Worm (Caenorhabditis elegans) whole organism, mixed stage, embryonic: ENCODE data around the gene dnj-3.

Experiments
- M03D4.4 ChIP-seq: sonication (generic microtip); optimal IDR thresholded peaks from 2 replicates; lab custom pipeline; 2017; ENCODE audit warnings: mild to moderate bottlenecking, missing genetic modification characterization, missing compliant biosample characterization
- bed-3 ChIP-seq: fragments of 200-800 bp; sonication (Bioruptor generic); optimal IDR thresholded peaks from 3 replicates; lab custom pipeline; 2018; ENCODE audit warnings: mild to moderate bottlenecking, missing genetic modification characterization, moderate library complexity, missing compliant biosample characterization
- ceh-39 ChIP-seq: fragments of 150-350 bp; optimal IDR thresholded peaks from 2 replicates; lab custom pipeline; 2014; ENCODE audit warnings: missing biosample characterization, missing genetic modification characterization
- ceh-43 ChIP-seq: fragments of 200-800 bp; sonication (Bioruptor generic); optimal IDR thresholded peaks from 2 replicates; lab custom pipeline; 2018; ENCODE audit warnings: mild to moderate bottlenecking, missing genetic modification characterization, moderate library complexity, missing compliant biosample characterization
- ceh-83 ChIP-seq: fragments of 200-800 bp; sonication (Bioruptor generic); optimal IDR thresholded peaks from 2 replicates; lab custom pipeline; 2018; ENCODE audit warnings: mild to moderate bottlenecking, missing genetic modification characterization, missing compliant biosample characterization
- ces-1 ChIP-seq: fragments of 150-350 bp; optimal IDR thresholded peaks from 2 replicates; lab custom pipeline; 2014; ENCODE audit warnings: missing biosample characterization, missing genetic modification reagents, missing genetic modification characterization
- cnd-1 ChIP-seq: fragments of 200-800 bp; sonication (Bioruptor generic); optimal IDR thresholded peaks from 2 replicates; lab custom pipeline; 2018; ENCODE audit warnings: mild to moderate bottlenecking, missing genetic modification characterization, missing compliant biosample characterization
- drap-1 ChIP-seq: fragments of 200-800 bp; sonication (Bioruptor generic); optimal IDR thresholded peaks from 3 replicates; lab custom pipeline; 2018; ENCODE audit warnings: mild to moderate bottlenecking, missing genetic modification characterization, missing compliant biosample characterization
- elt-1 ChIP-seq: sonication (generic microtip); optimal IDR thresholded peaks from 2 replicates; lab custom pipeline; 2017; ENCODE audit warnings: missing genetic modification characterization, mild to moderate bottlenecking, missing compliant biosample characterization, antibody characterized with exemption, moderate library complexity, borderline replicate concordance; ENCODE audit not compliant: insufficient read depth
- flh-1 ChIP-seq: fragments of 200-800 bp; sonication (Bioruptor generic); optimal IDR thresholded peaks from 2 replicates; lab custom pipeline; 2018; ENCODE audit warnings: mild to moderate bottlenecking, missing genetic modification characterization, moderate library complexity, missing compliant biosample characterization
- ham-2 ChIP-seq: fragments of 200-800 bp; sonication (Bioruptor generic); optimal IDR thresholded peaks from 2 replicates; lab custom pipeline; 2018; ENCODE audit warnings: mild to moderate bottlenecking, missing genetic modification characterization, missing compliant biosample characterization
- hlh-1 ChIP-seq: fragments of 150-350 bp; optimal IDR thresholded peaks from 2 replicates; lab custom pipeline; 2014; ENCODE audit warnings: missing biosample characterization, missing genetic modification reagents, missing genetic modification characterization
- lin-13 ChIP-seq: fragments of 150-350 bp; optimal IDR thresholded peaks from 2 replicates; lab custom pipeline; 2014; ENCODE audit warnings: missing biosample characterization, missing genetic modification characterization
- lin-32 ChIP-seq: fragments of 200-800 bp; sonication (Bioruptor generic); optimal IDR thresholded peaks from 2 replicates; lab custom pipeline; 2018; ENCODE audit warnings: mild to moderate bottlenecking, missing genetic modification characterization, missing compliant biosample characterization
- lsy-2 ChIP-seq: fragments of 150-350 bp; optimal IDR thresholded peaks from 2 replicates; lab custom pipeline; 2014; ENCODE audit warnings: missing biosample characterization, missing genetic modification characterization
- mab-5 ChIP-seq: fragments of 150-350 bp; optimal IDR thresholded peaks from 2 replicates; lab custom pipeline; 2014; ENCODE audit warnings: missing biosample characterization, missing genetic modification characterization
- mep-1 ChIP-seq: fragments of 150-350 bp; optimal IDR thresholded peaks from 2 replicates; lab custom pipeline; 2017; ENCODE audit warnings: missing biosample characterization, missing genetic modification reagents, missing genetic modification characterization, inconsistent platforms
- mls-2 ChIP-seq: sonication (generic microtip); optimal IDR thresholded peaks from 2 replicates; lab custom pipeline; 2016; ENCODE audit warnings: mild to moderate bottlenecking, missing genetic modification characterization, moderate library complexity, missing compliant biosample characterization
- nhr-12 ChIP-seq: fragments of 150-350 bp; optimal IDR thresholded peaks from 2 replicates; lab custom pipeline; 2014; ENCODE audit warnings: missing biosample characterization, missing genetic modification characterization
- nhr-2 ChIP-seq: fragments of 150-350 bp; optimal IDR thresholded peaks from 2 replicates; lab custom pipeline; 2014; ENCODE audit warnings: missing biosample characterization, missing genetic modification characterization
- nhr-237 ChIP-seq: fragments of 150-350 bp; optimal IDR thresholded peaks from 2 replicates; lab custom pipeline; 2014; ENCODE audit warnings: missing biosample characterization, missing genetic modification characterization
- nhr-28 ChIP-seq: fragments of 150-350 bp; optimal IDR thresholded peaks from 2 replicates; lab custom pipeline; 2014; ENCODE audit warnings: missing biosample characterization, missing genetic modification characterization
- pha-4 ChIP-seq: fragments of 150-350 bp; optimal IDR thresholded peaks from 2 replicates; lab custom pipeline; 2018; ENCODE audit warnings: missing biosample characterization, missing genetic modification reagents, missing genetic modification characterization
- sem-2 ChIP-seq: fragments of 200-800 bp; sonication (Bioruptor generic); optimal IDR thresholded peaks from 2 replicates; lab custom pipeline; 2018; ENCODE audit warnings: mild to moderate bottlenecking, missing genetic modification characterization, missing compliant biosample characterization
- snpc-4 ChIP-seq: fragments of 150-350 bp; optimal IDR thresholded peaks from 2 replicates; lab custom pipeline; 2014; ENCODE audit warnings: missing biosample characterization, missing genetic modification characterization
- sptf-1 ChIP-seq: sonication (generic microtip); optimal IDR thresholded peaks from 2 replicates; lab custom pipeline; 2017; ENCODE audit warnings: mild to moderate bottlenecking, missing genetic modification characterization, moderate library complexity, missing compliant biosample characterization
- tbx-8 ChIP-seq: fragments of 200-800 bp; sonication (Bioruptor generic); optimal IDR thresholded peaks from 2 replicates; lab custom pipeline; 2018; ENCODE audit warnings: mild to moderate bottlenecking, missing genetic modification characterization, moderate library complexity, missing compliant biosample characterization
- unc-120 ChIP-seq: sonication (generic microtip); optimal IDR thresholded peaks from 2 replicates; lab custom pipeline; 2017; ENCODE audit warnings: missing genetic modification characterization, missing compliant biosample characterization; ENCODE audit not compliant: poor library complexity, severe bottlenecking
- unc-62 ChIP-seq: fragments of 150-350 bp; optimal IDR thresholded peaks from 2 replicates; lab custom pipeline; 2014; ENCODE audit warnings: missing biosample characterization, missing genetic modification reagents, missing genetic modification characterization
- zip-8 ChIP-seq: fragments of 150-350 bp; optimal IDR thresholded peaks from 2 replicates; lab custom pipeline; 2014; ENCODE audit warnings: missing biosample characterization, missing genetic modification characterization
- ztf-11 ChIP-seq: fragments of 150-350 bp; optimal IDR thresholded peaks from 2 replicates; lab custom pipeline; 2014; ENCODE audit warnings: missing biosample characterization, missing genetic modification characterization

The dnj-3 gene

DNA sequence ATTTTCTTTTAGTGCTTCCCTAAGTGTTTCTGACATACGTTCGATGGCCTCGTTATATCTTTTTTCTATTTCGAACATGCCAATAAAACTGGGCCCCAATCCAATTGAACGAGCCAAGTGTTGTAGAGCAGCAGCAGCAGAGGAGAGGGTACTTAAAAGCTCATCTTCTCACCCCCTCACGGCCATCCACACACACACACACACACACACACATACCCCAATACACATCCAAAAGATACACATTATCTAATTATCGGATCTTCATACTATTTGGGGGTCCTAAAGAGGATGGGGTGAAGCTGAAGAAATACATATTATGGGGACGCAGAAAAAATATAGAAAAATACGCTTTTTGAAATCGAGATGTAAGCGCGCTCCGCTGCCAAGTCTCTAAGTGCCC, 4.3 kb downstream of the dnj-3 start:
- TF ChIP-seq elt-1 (tag; lab: Kevin White, UChicago) (peak; percentile 36), ces-1 (GFP tag; lab: Kevin White, UChicago) (peak; percentile 95), lsy-2 (tag; lab: Kevin White, UChicago) (no peak), drap-1 (GFP tag; lab: Kevin White, UChicago) (peak; percentile 70)

DNA sequence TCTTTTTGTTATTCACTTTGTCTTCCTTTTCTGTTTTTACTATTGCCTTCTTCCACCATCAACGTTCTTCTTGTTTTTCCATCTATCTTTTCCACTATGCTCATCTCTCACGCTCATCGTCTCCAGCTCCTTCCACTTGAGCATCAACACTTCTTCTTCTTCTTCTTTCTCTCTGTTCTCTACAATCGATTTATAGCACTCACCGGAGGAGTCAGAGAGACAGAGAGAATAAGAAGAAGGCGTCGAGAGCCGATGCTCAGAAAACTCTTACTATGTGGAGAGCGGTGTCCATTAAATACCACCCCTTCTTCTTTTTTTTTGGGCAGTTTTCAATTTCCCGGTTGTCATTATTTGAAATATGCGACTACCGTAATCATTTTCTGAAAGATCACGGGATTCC, 6.4 kb downstream of the dnj-3 start:
- TF ChIP-seq nhr-12 (tag; lab: Kevin White, UChicago) (no peak), ces-1 (GFP tag; lab: Kevin White, UChicago) (peak; percentile 60)

DNA sequence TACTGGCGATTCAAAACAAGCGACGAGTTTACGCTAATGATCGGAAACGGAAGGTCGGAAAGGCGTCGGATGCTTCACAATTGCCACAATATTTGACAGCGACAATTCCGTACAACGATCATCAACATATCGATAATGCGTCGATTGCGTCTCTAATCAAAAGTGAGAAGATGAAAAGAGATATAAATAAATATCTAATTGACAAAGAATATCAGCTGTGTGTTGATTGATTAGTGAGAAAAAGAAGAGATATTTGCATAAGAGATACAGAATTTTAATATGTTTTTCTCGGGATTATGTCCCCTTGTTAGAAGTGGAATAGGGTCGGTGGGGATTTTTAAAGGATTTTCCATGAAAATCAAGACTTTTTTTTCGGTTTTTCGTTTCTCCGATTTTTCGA, 10.1 kb downstream of the dnj-3 start:
- TF ChIP-seq unc-62 (GFP tag; lab: Kevin White, UChicago) (peak; percentile 82), mab-5 (tag; lab: Kevin White, UChicago) (peak; percentile 16), nhr-28 (tag; lab: Kevin White, UChicago) (no peak), unc-120 (tag; lab: Kevin White, UChicago) (peak; percentile 19)

DNA sequence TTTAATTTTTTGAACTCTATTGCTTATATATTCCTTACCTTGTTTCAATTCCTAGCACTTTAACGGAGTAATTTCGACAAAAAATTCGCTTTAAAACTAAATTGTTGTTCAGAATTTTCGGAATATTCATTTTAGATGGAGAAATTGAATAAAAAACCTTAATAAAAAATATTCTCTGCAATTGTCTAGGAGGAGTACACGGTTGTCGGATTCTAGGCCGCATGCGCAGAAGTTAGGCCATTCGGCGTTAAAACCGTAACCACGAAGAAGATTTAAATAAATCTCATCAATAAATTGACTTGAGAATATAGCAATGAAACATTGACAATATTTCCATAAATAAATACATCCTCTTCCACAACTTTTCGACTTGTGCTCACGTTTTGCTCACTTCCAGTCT, 13.8 kb downstream of the dnj-3 start, which contains the start of the genes C01G10.10 and C01G10.9:
C01G10.10 (minus strand) TSS at position 151 of the 400 bp plus-strand sequence.
C01G10.9 (plus strand) TSS at position 240 of the 400 bp plus-strand sequence.
- TF ChIP-seq tbx-8 (GFP tag; lab: Kevin White, UChicago) (no peak), drap-1 (GFP tag; lab: Kevin White, UChicago) (peak; percentile 37), ces-1 (GFP tag; lab: Kevin White, UChicago) (peak; percentile 8), lsy-2 (tag; lab: Kevin White, UChicago) (peak; percentile 41), mep-1 (tag; lab: Kevin White, UChicago) (no peak), cnd-1 (peak; percentile 3)

DNA sequence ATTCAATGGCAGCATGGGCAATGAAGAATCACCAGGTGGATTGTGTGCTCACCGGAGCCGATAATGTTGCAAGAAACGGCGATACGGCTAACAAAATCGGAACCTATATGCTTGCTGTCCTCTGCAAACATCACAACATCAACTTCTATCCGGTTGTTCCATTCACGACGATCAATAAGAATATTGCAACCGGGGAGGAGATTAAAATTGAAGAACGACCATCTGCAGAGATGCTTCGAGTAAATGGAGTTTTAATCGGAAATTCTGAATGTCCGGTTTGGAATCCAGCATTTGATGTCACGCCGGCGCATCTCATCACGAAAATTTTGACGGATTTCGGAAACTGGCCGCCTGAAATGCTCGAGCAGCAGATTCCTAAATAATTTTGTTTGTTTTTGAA, 15.2 kb downstream of the dnj-3 start:
- TF ChIP-seq sem-2 (GFP tag; lab: Kevin White, UChicago) (no peak), zip-8 (tag; lab: Kevin White, UChicago) (no peak), ztf-11 (tag; lab: Kevin White, UChicago) (no peak), cnd-1 (no peak), nhr-237 (tag; lab: Kevin White, UChicago) (no peak), ces-1 (GFP tag; lab: Kevin White, UChicago) (no peak), pha-4 (no peak), nhr-2 (tag; lab: Kevin White, UChicago) (no peak), ceh-83 (GFP tag; lab: Kevin White, UChicago) (no peak), snpc-4 (tag; lab: Kevin White, UChicago) (no peak), ceh-39 (tag; lab: Kevin White, UChicago) (no peak), bed-3 (GFP tag; lab: Kevin White, UChicago) (no peak), mab-5 (tag; lab: Kevin White, UChicago) (no peak), M03D4.4 (no peak), ham-2 (no peak), nhr-28 (tag; lab: Kevin White, UChicago) (no peak), mls-2 (tag; lab: Kevin White, UChicago) (no peak), lin-32 (no peak), unc-62 (GFP tag; lab: Kevin White, UChicago) (no peak), lsy-2 (tag; lab: Kevin White, UChicago) (no peak)

DNA sequence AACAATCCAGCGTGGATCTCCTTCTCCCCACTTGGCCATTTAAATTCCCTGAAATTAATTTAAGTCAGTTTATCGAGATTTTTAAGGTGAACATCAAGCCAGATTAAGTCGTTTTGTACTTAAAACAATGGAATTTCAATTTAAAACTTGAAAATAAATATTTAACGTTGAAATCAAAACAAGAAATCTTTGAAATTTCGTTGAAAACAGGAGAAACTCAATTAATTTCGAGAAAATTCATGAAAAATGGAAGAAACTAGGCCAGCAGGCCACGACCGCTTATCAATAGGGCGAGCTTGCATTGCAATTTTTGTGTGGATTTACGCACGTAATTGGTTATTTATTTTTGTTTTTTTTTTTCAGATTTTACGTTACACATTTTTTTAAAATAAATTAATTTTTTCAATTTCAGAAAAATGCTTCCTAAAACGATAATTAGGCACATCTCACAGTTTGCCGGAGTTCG, 16.9 kb downstream of the dnj-3 start, which contains the start of the genes ahsa-1 and C01G10.7:
ahsa-1 (minus strand) TSS at position 51 of the 466 bp plus-strand sequence.
C01G10.7 (plus strand) TSS at position 413 of the 466 bp plus-strand sequence.
- TF ChIP-seq lin-32 (peak; percentile 56), drap-1 (GFP tag; lab: Kevin White, UChicago) (peak; percentile 70), pha-4 (peak; percentile 46), ces-1 (GFP tag; lab: Kevin White, UChicago) (peak; percentile 97), nhr-12 (tag; lab: Kevin White, UChicago) (no peak), hlh-1 (tag; lab: Kevin White, UChicago) (peak; percentile 2), snpc-4 (tag; lab: Kevin White, UChicago) (no peak), lsy-2 (tag; lab: Kevin White, UChicago) (peak; percentile 73), sem-2 (GFP tag; lab: Kevin White, UChicago) (no peak), flh-1 (GFP tag; lab: Kevin White, UChicago) (no peak), mls-2 (tag; lab: Kevin White, UChicago) (peak; percentile 39), ceh-43 (GFP tag; lab: Kevin White, UChicago) (peak; percentile 70), lin-13 (tag; lab: Kevin White, UChicago) (peak; percentile 44), ceh-39 (tag; lab: Kevin White, UChicago) (peak; percentile 73), mab-5 (tag; lab: Kevin White, UChicago) (peak; percentile 61), M03D4.4 (peak; percentile 44), mep-1 (tag; lab: Kevin White, UChicago) (peak; percentile 87), nhr-2 (tag; lab: Kevin White, UChicago) (no peak), sptf-1 (tag; lab: Kevin White, UChicago) (peak; percentile 70), ztf-11 (tag; lab: Kevin White, UChicago) (no peak), nhr-237 (tag; lab: Kevin White, UChicago) (peak; percentile 90), tbx-8 (GFP tag; lab: Kevin White, UChicago) (no peak)
